Worm (Caenorhabditis elegans): ENCODE data around the gene T24C2.5.

DNA sequence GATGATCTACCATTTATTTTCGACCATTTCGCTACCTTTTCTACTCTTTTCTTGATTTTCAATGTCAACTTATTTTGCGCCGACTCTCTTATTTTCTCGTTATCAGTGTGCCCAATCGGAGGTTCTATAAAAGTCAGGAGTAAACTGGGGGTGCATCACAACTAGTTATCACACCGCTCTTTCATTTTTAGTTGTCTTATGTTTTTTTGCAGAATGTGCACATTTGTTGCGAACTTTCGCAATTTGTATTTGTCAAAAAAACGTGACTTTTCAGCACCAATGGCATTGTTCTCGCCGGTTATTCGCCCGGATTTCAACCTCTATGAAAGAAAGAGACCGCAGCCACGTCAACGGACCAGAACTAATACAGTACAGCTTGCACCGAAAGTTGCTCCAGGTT is 3.4 kb downstream of the T24C2.5 start:
- no peak for TF ChIP-seq elt-3 (tag; optimal IDR thresholded peaks at IDR 0.05)
- no peak for TF ChIP-seq nhr-12 (tag; optimal IDR thresholded peaks at IDR 0.05)
- no peak for TF ChIP-seq ceh-43 (GFP tag; optimal IDR thresholded peaks at IDR 0.05)
- TF ChIP-seq unc-39 (tag; optimal IDR thresholded peaks at IDR 0.05): no peak
- TF ChIP-seq tbx-8 (GFP tag; optimal IDR thresholded peaks at IDR 0.05): no peak
- TF ChIP-seq nhr-28 (tag; optimal IDR thresholded peaks at IDR 0.05): no peak
- TF ChIP-seq pha-4 (tag; optimal IDR thresholded peaks at IDR 0.05): no peak
- no peak for TF ChIP-seq unc-62 (GFP tag; optimal IDR thresholded peaks at IDR 0.05)
- TF ChIP-seq sptf-1 (tag; optimal IDR thresholded peaks at IDR 0.05): no peak
- no peak for TF ChIP-seq nhr-76 (tag; optimal IDR thresholded peaks at IDR 0.05)
- TF ChIP-seq nhr-237 (tag; optimal IDR thresholded peaks at IDR 0.05): no peak
- no peak for TF ChIP-seq lin-13 (tag; optimal IDR thresholded peaks at IDR 0.05)
- no peak for TF ChIP-seq lsy-2 (tag; optimal IDR thresholded peaks at IDR 0.05)
